Worm (Caenorhabditis elegans) whole organism, midembryonic: ENCODE data around the gene F21G4.1.

Source experiments
- T22C8.4 ChIP-seq: fragments of 200-800 bp; sonication (Bioruptor generic); IDR thresholded peaks from 2 replicates; pipeline ENCODE4 v1.3.6; 2022; ENCODE audit warnings: missing genetic modification characterization, missing compliant biosample characterization
- cog-1 ChIP-seq: sonication (generic microtip); optimal IDR thresholded peaks from 2 replicates; lab custom pipeline; 2016; ENCODE audit warnings: missing genetic modification characterization, missing compliant biosample characterization
- flt-1 ChIP-seq: fragments of 200-800 bp; sonication (Bioruptor generic); IDR thresholded peaks from 2 replicates; pipeline ENCODE4 v1.3.6; 2022; ENCODE audit warnings: missing genetic modification characterization, missing compliant biosample characterization
- klf-2 ChIP-seq: fragments of 200-800 bp; sonication (Bioruptor generic); conservative IDR thresholded peaks from 2 replicates; pipeline ENCODE4 v1.3.6; 2022; ENCODE audit warnings: missing genetic modification reagents, missing genetic modification characterization, missing compliant biosample characterization
- med-1 ChIP-seq: sonication (generic microtip); optimal IDR thresholded peaks from 2 replicates; lab custom pipeline; 2017; ENCODE audit warnings: missing genetic modification characterization, mild to moderate bottlenecking, missing compliant biosample characterization, antibody characterized with exemption, missing genetic modification reagents; ENCODE audit not compliant: insufficient read depth
- ref-1 ChIP-seq: fragments of 200-800 bp; sonication (Bioruptor generic); conservative IDR thresholded peaks from 2 replicates; pipeline ENCODE4 v1.3.6; 2022; ENCODE audit warnings: missing genetic modification reagents, missing genetic modification characterization, missing compliant biosample characterization
- tab-1 ChIP-seq: fragments of 200-800 bp; sonication (Bioruptor generic); IDR thresholded peaks from 2 replicates; pipeline ENCODE4 v1.3.6; 2022; ENCODE audit warnings: missing genetic modification characterization, missing compliant biosample characterization
- ztf-23 ChIP-seq: fragments of 200-800 bp; sonication (Bioruptor generic); IDR thresholded peaks from 2 replicates; pipeline ENCODE4 v1.3.6; 2022; ENCODE audit warnings: missing genetic modification reagents, missing genetic modification characterization, missing compliant biosample characterization
- ztf-29 ChIP-seq: fragments of 200-800 bp; sonication (Bioruptor generic); IDR thresholded peaks from 2 replicates; pipeline ENCODE4 v1.3.6; 2022; ENCODE audit warnings: missing genetic modification reagents, missing genetic modification characterization, missing compliant biosample characterization

Gene F21G4.1

ce11 chrX:9858069-9858468, 34.1 kb downstream of the F21G4.1 start, which contains the start of gene scav-5:
Gene scav-5, plus strand, starts transcription at chrX:9858365.
- no peak for TF ChIP-seq ref-1 (GFP tag; lab: Robert Waterston, UW)
- TF ChIP-seq klf-2 (GFP tag; lab: Robert Waterston, UW), result no peak
- no peak for TF ChIP-seq ztf-29 (GFP tag; lab: Robert Waterston, UW)
- no peak for TF ChIP-seq med-1 (GFP tag; lab: Kevin White, UChicago)
- no peak for TF ChIP-seq T22C8.4

- no peak for TF ChIP-seq T22C8.4
- no peak for TF ChIP-seq cog-1 (tag; lab: Kevin White, UChicago)
Observed at ce11 chrX:9856618-9857017, 35.5 kb downstream of the F21G4.1 start, which contains the start of gene R07B1.11. Gene R07B1.11, plus strand, starts transcription at chrX:9856918.

DNA sequence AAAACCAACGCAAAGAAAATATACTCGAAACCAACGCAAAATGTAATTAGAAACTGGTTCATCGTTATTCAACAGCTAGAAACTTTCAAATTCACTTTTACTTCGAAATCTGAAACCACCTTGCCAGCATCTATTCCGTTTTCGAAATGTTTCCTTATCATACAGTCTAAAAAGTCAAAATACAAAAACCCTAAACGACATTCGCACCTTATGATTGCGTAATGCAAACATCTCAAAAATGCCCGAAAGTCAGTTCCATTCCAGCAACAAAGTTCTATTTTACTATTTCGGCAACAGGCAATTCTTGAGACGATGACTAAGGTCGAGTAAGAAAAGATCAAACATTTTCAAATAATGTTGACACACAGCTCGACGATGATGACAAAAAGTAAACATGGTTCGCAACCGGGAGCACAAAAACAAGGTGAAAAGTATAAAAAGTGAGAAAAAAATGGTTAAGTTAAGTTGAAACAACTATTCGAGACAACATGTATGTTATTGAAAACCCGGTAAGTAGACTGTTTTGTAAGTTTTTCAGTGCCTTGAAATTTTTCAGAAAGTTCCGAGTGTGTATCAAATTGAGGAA, 40.3 kb downstream of the F21G4.1 start, which contains the start of gene lec-7:
TSS of gene lec-7 (plus strand) at position 297 of the 586 bp plus-strand sequence.
- TF ChIP-seq ztf-29 (GFP tag; lab: Robert Waterston, UW) (no peak), cog-1 (tag; lab: Kevin White, UChicago) (no peak), ztf-23 (GFP tag; lab: Robert Waterston, UW) (no peak), med-1 (GFP tag; lab: Kevin White, UChicago) (no peak), flt-1 (GFP tag; lab: Robert Waterston, UW) (no peak), tab-1 (GFP tag; lab: Robert Waterston, UW) (no peak), ref-1 (GFP tag; lab: Robert Waterston, UW) (no peak), klf-2 (GFP tag; lab: Robert Waterston, UW) (no peak), T22C8.4 (no peak)

DNA sequence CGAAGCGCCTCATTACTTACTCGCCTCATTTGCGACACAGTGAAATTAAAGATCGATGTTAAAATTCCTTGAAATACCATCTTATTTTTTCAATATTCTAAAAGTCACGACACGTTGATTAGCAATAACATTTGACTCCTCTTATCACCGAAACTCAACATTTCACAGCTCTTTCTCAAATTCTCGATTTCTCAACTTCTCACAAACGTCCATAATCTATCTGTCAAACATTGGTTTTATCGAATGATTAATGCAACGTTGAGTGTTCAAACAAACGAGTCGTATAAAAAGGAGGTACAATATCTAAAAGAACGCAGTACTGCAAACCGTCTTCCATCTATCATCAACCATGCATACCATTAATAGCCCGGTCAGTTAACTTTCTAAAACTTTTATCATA, 41.9 kb downstream of the F21G4.1 start, which contains the start of gene lec-8:
TSS of gene lec-8 (plus strand) at position 314 of the 400 bp plus-strand sequence.
- TF ChIP-seq klf-2 (GFP tag; lab: Robert Waterston, UW) (no peak), flt-1 (GFP tag; lab: Robert Waterston, UW) (no peak), tab-1 (GFP tag; lab: Robert Waterston, UW) (no peak), cog-1 (tag; lab: Kevin White, UChicago) (no peak), ztf-23 (GFP tag; lab: Robert Waterston, UW) (no peak), med-1 (GFP tag; lab: Kevin White, UChicago) (no peak), T22C8.4 (no peak), ref-1 (GFP tag; lab: Robert Waterston, UW) (no peak), ztf-29 (GFP tag; lab: Robert Waterston, UW) (no peak)

ce11 chrX:9848214-9848789, 43.8 kb downstream of the F21G4.1 start:
- TF ChIP-seq ref-1 (GFP tag; lab: Robert Waterston, UW) (no peak), tab-1 (GFP tag; lab: Robert Waterston, UW) (no peak), klf-2 (GFP tag; lab: Robert Waterston, UW) (no peak), ztf-23 (GFP tag; lab: Robert Waterston, UW) (no peak), cog-1 (tag; lab: Kevin White, UChicago) (no peak), med-1 (GFP tag; lab: Kevin White, UChicago) (no peak), ztf-29 (GFP tag; lab: Robert Waterston, UW) (no peak), flt-1 (GFP tag; lab: Robert Waterston, UW) (no peak), T22C8.4 (no peak)

DNA sequence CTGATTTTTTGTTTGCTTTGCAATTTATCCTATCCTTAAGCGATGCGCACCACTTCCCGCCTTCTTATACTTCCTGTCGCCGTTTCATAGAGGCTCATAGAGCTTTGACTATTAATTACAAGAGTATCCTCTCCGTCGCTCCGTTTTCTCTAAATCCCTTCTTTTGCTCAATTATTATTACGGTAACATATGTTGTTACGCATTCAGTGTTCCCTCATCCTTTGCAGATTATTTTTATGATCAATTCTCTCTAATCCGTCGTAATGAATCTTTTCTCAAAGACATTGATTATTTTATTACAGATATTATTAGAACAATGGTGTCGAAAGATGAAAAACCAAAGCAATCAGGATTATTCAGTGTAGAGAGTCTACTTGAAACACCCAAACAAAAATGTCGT, 45.2 kb downstream of the F21G4.1 start, which contains the start of gene vab-15:
TSS of gene vab-15 (plus strand) at position 301 of the 400 bp plus-strand sequence.
- TF ChIP-seq flt-1 (GFP tag; lab: Robert Waterston, UW), result no peak
- TF ChIP-seq T22C8.4, result no peak
- no peak for TF ChIP-seq cog-1 (tag; lab: Kevin White, UChicago)
- no peak for TF ChIP-seq tab-1 (GFP tag; lab: Robert Waterston, UW)
- no peak for TF ChIP-seq ref-1 (GFP tag; lab: Robert Waterston, UW)
- TF ChIP-seq ztf-29 (GFP tag; lab: Robert Waterston, UW), result no peak

- TF ChIP-seq med-1 (GFP tag; lab: Kevin White, UChicago) (no peak), flt-1 (GFP tag; lab: Robert Waterston, UW) (no peak), cog-1 (tag; lab: Kevin White, UChicago) (no peak), klf-2 (GFP tag; lab: Robert Waterston, UW) (no peak), ztf-23 (GFP tag; lab: Robert Waterston, UW) (no peak), ztf-29 (GFP tag; lab: Robert Waterston, UW) (no peak), ref-1 (GFP tag; lab: Robert Waterston, UW) (no peak), T22C8.4 (no peak), tab-1 (GFP tag; lab: Robert Waterston, UW) (no peak)
Observed at ce11 chrX:9845916-9846315, 46.2 kb downstream of the F21G4.1 start.

DNA sequence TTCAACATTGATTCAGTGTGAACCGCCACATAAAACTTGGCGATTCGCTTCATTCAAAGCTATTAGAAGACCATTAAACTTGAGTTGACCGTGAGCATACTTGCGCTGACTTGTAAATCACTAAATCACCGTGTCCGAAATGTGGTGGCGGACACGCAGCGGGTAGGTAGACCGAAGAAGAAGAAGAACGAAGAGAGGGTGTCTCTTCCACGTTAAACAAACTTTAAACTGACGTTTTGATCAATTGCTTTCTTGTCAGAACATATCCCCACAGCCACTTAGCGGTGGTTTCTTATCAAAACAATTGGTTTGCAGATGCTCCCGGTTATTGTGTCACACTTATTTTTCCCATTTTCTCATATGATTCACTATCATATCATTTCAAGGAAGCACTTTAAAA, 48.6 kb downstream of the F21G4.1 start:
- TF ChIP-seq ref-1 (GFP tag; lab: Robert Waterston, UW), result no peak
- no peak for TF ChIP-seq T22C8.4
- TF ChIP-seq cog-1 (tag; lab: Kevin White, UChicago), result no peak
- no peak for TF ChIP-seq tab-1 (GFP tag; lab: Robert Waterston, UW)
- TF ChIP-seq ztf-29 (GFP tag; lab: Robert Waterston, UW), result no peak
- no peak for TF ChIP-seq med-1 (GFP tag; lab: Kevin White, UChicago)
- no peak for TF ChIP-seq klf-2 (GFP tag; lab: Robert Waterston, UW)
- no peak for TF ChIP-seq flt-1 (GFP tag; lab: Robert Waterston, UW)
- TF ChIP-seq ztf-23 (GFP tag; lab: Robert Waterston, UW), result no peak

- TF ChIP-seq med-1 (GFP tag; lab: Kevin White, UChicago) (no peak), flt-1 (GFP tag; lab: Robert Waterston, UW) (no peak), tab-1 (GFP tag; lab: Robert Waterston, UW) (no peak), ztf-23 (GFP tag; lab: Robert Waterston, UW) (no peak), ref-1 (GFP tag; lab: Robert Waterston, UW) (no peak), cog-1 (tag; lab: Kevin White, UChicago) (no peak), klf-2 (GFP tag; lab: Robert Waterston, UW) (no peak), ztf-29 (GFP tag; lab: Robert Waterston, UW) (no peak)
Observed at ce11 chrX:9842102-9842501, 50.0 kb downstream of the F21G4.1 start.
